Worm (Caenorhabditis elegans): ENCODE data around the gene del-6.

DNA sequence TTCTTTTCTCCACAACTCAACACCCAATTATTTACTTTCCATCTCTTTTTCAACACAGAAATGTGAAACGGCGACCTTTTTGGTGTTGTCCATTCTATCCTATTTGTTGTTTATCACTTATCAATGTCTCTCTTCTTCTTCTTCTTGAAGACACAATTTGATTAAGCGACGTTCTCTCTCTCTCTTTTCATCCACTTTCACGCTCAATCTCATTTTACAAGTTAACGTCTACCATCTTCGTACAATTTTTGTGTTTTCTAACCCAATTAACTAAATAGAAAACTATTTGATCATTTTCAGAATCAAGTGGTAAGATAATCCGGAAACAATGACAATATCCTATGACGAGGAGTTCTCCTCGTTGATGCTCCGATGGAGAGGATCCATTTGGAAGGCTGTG is 15.0 kb upstream of the del-6 start, which contains the start of gene best-14:
- no peak for TF ChIP-seq hlh-26 (GFP tag; conservative IDR thresholded peaks at IDR 0.05)
- no peak for TF ChIP-seq F33H1.4 (GFP tag; IDR thresholded peaks at IDR 0.05)
- TF ChIP-seq lin-26 (GFP tag; IDR thresholded peaks at IDR 0.05): no peak
- TF ChIP-seq Y79H2A.3 (GFP tag; conservative IDR thresholded peaks at IDR 0.05): no peak
- no peak for TF ChIP-seq fkh-3 (tag; optimal IDR thresholded peaks at IDR 0.05)
- no peak for TF ChIP-seq T26A5.8 (tag; optimal IDR thresholded peaks at IDR 0.05)
- TF ChIP-seq nhr-27 (tag; optimal IDR thresholded peaks at IDR 0.05): no peak
- no peak for TF ChIP-seq lag-1 (GFP tag; IDR thresholded peaks at IDR 0.05)
- TF ChIP-seq unc-130 (GFP tag; optimal IDR thresholded peaks at IDR 0.05): no peak
- no peak for TF ChIP-seq unc-62 (GFP tag; optimal IDR thresholded peaks at IDR 0.05)
- TF ChIP-seq pha-4 (tag; optimal IDR thresholded peaks at IDR 0.05): no peak
- TF ChIP-seq F49E8.2 (tag; optimal IDR thresholded peaks at IDR 0.05; ENCODE audit: insufficient read depth): no peak
- no peak for TF ChIP-seq T07F8.4 (tag; optimal IDR thresholded peaks at IDR 0.05)
